Worm (Caenorhabditis elegans): ENCODE measurements around the gene unc-2.

unc-2 gene

ce11 chrX:2727681-2728080 lies 35.6 kb downstream of the unc-2 start:
- TF ChIP-seq aptf-2 (GFP tag; conservative IDR thresholded peaks at IDR 0.05) (no peak), lin-40 (tag; optimal IDR thresholded peaks at IDR 0.05) (no peak), D2030.7 (GFP tag; IDR thresholded peaks at IDR 0.05) (no peak), snpc-3.4 (tag; optimal IDR thresholded peaks at IDR 0.05) (no peak), attf-3 (GFP tag; conservative IDR thresholded peaks at IDR 0.05) (no peak), F39B2.1 (GFP tag; IDR thresholded peaks at IDR 0.05) (no peak), nfyb-1 (GFP tag; IDR thresholded peaks at IDR 0.05) (no peak), hlh-12 (tag; optimal IDR thresholded peaks at IDR 0.05) (no peak), dpff-1 (tag; optimal IDR thresholded peaks at IDR 0.05) (no peak), sptf-2 (GFP tag; optimal IDR thresholded peaks at IDR 0.05) (no peak), zim-3 (tag; optimal IDR thresholded peaks at IDR 0.05) (no peak), ceh-58 (GFP tag; IDR thresholded peaks at IDR 0.05) (no peak), dpl-1 (GFP tag; optimal IDR thresholded peaks at IDR 0.05) (no peak), chd-7 (tag; optimal IDR thresholded peaks at IDR 0.05) (no peak), attf-6 (GFP tag; IDR thresholded peaks at IDR 0.05) (no peak), aptf-3 (GFP tag; IDR thresholded peaks at IDR 0.05) (no peak), ceh-27 (GFP tag; optimal IDR thresholded peaks at IDR 0.05) (no peak), egl-18 (GFP tag; IDR thresholded peaks at IDR 0.05) (no peak), ceh-91 (GFP tag; IDR thresholded peaks at IDR 0.05) (no peak), ztf-26 (tag; optimal IDR thresholded peaks at IDR 0.05) (no peak)

- no peak for TF ChIP-seq nhr-90 (tag; optimal IDR thresholded peaks at IDR 0.05)
- TF ChIP-seq xnd-1 (tag; optimal IDR thresholded peaks at IDR 0.05): no peak
- no peak for TF ChIP-seq nhr-179 (tag; optimal IDR thresholded peaks at IDR 0.05)
- no peak for TF ChIP-seq B0019.2 (GFP tag; conservative IDR thresholded peaks at IDR 0.05)
- no peak for TF ChIP-seq bed-2 (GFP tag; IDR thresholded peaks at IDR 0.05)
- no peak for TF ChIP-seq rcor-1 (GFP tag; IDR thresholded peaks at IDR 0.05)
- TF ChIP-seq tlf-1 (GFP tag; optimal IDR thresholded peaks at IDR 0.05): no peak
These were observed 50.3 kb downstream of the unc-2 start for ce11 chrX:2712984-2713383.

- TF ChIP-seq efl-1 (GFP tag; optimal IDR thresholded peaks at IDR 0.05): no peak
- TF ChIP-seq pha-4 (tag; optimal IDR thresholded peaks at IDR 0.05): no peak
- no peak for TF ChIP-seq F37B4.10 (GFP tag; IDR thresholded peaks at IDR 0.05)
- TF ChIP-seq F52B5.7 (tag; optimal IDR thresholded peaks at IDR 0.05): no peak
- TF ChIP-seq K11D2.4 (GFP tag; IDR thresholded peaks at IDR 0.05): no peak
- TF ChIP-seq mcd-1 (GFP tag; IDR thresholded peaks at IDR 0.05): no peak
- TF ChIP-seq lsy-27 (tag; optimal IDR thresholded peaks at IDR 0.05; ENCODE audit: borderline replicate concordance, insufficient read depth): no peak
- TF ChIP-seq snpc-1.3 (tag; optimal IDR thresholded peaks at IDR 0.05; ENCODE audit: insufficient read depth): no peak
- no peak for TF ChIP-seq aptf-2 (GFP tag; conservative IDR thresholded peaks at IDR 0.05)
- TF ChIP-seq egl-44 (GFP tag; IDR thresholded peaks at IDR 0.05): no peak
- TF ChIP-seq ztf-28 (GFP tag; IDR thresholded peaks at IDR 0.05): no peak
- TF ChIP-seq dox-1 (GFP tag; IDR thresholded peaks at IDR 0.05): no peak
- TF ChIP-seq ceh-79 (tag; optimal IDR thresholded peaks at IDR 0.05): no peak
- TF ChIP-seq B0261.1 (tag; optimal IDR thresholded peaks at IDR 0.05): no peak
- TF ChIP-seq ztf-22 (GFP tag; optimal IDR thresholded peaks at IDR 0.05): no peak
These were observed 54.1 kb downstream of the unc-2 start for ce11 chrX:2709183-2709582.
